Fruit fly (Drosophila melanogaster): ENCODE data around the gene CG42764.

DNA sequence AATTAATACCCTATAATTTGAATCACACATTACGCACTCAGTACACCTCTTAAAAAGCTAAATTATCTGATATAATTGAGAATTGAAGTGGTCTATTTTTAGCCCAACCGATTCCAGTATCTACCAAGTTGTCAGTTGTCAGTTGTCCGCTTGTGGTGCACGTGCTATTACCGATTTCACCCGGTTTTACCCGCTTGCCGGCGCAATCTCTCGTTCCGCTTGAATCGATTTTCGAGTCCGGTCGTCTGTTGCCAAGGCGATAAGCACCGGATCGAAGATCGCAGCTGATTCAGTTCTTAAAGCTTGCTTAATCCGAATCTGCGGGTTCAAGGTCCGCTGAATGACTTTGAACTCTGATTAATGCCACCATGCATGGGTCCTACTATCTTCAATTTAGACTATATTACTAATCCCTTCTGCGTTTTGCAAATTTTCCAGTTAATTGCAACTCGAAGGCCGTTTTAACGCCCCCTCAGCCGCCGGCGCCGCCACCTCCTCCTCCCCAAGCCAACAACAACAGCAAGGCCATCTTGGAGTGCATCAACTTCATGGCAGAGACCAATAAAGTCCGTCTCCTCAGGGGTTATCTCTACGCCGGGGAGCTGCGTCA lies 45.8 kb upstream of the CG42764 start:
- TF ChIP-seq CG8478 (optimal IDR thresholded peaks at IDR 0.05) (no peak), CTCF (optimal IDR thresholded peaks at IDR 0.05) (no peak)

Data from S2 (cell line).